Fruit fly (Drosophila melanogaster) whole organism, embryonic: ENCODE data around the gene frtz.

Source experiments
- CG10267 ChIP-seq: fragments of 200-800 bp; sonication (Bioruptor generic); optimal IDR thresholded peaks from 2 replicates; lab custom pipeline; 2018; ENCODE audit warnings: missing biosample characterization, mild to moderate bottlenecking, missing genetic modification characterization, moderate library complexity
- CG11398 ChIP-seq: fragments of 200-800 bp; sonication (Bioruptor generic); optimal IDR thresholded peaks from 2 replicates; lab custom pipeline; 2016; ENCODE audit warnings: missing biosample characterization, missing genetic modification characterization
- CG11560 ChIP-seq: fragments of 200-800 bp; sonication (Bioruptor generic); IDR thresholded peaks from 3 replicates; pipeline ENCODE4 v1.3.6; 2022; ENCODE audit warnings: missing biosample characterization, missing genetic modification characterization
- CG13123 ChIP-seq: fragments of 200-800 bp; sonication (Bioruptor generic); optimal IDR thresholded peaks from 2 replicates; lab custom pipeline; 2016; ENCODE audit warnings: missing biosample characterization, missing genetic modification characterization
- CG14667 ChIP-seq: fragments of 200-800 bp; sonication (Bioruptor generic); IDR thresholded peaks from 2 replicates; pipeline ENCODE4 v1.3.6; 2022; ENCODE audit warnings: missing biosample characterization, missing genetic modification characterization
- CG1602 ChIP-seq: fragments of 200-800 bp; sonication (Bioruptor generic); optimal IDR thresholded peaks from 3 replicates; lab custom pipeline; 2016; ENCODE audit warnings: missing biosample characterization, missing genetic modification characterization
- CG17328 ChIP-seq: fragments of 200-800 bp; sonication (Bioruptor generic); IDR thresholded peaks from 2 replicates; pipeline ENCODE4 v1.3.6; 2022; ENCODE audit warnings: missing biosample characterization, missing genetic modification characterization
- CG31365 ChIP-seq: fragments of 200-800 bp; sonication (Bioruptor generic); optimal IDR thresholded peaks from 2 replicates; lab custom pipeline; 2018; ENCODE audit warnings: missing biosample characterization, mild to moderate bottlenecking, missing genetic modification characterization
- CG4360 ChIP-seq: fragments of 200-800 bp; sonication (Bioruptor generic); IDR thresholded peaks from 2 replicates; pipeline ENCODE4 v1.3.6; 2022; ENCODE audit warnings: missing biosample characterization, missing genetic modification characterization
- CG4404 ChIP-seq: fragments of 200-800 bp; sonication (Bioruptor generic); IDR thresholded peaks from 2 replicates; pipeline ENCODE4 v1.3.6; 2022; ENCODE audit warnings: missing biosample characterization, missing genetic modification characterization
- CG4820 ChIP-seq: fragments of 200-800 bp; sonication (Bioruptor generic); optimal IDR thresholded peaks from 3 replicates; lab custom pipeline; 2016; ENCODE audit warnings: missing biosample characterization, missing genetic modification characterization
- CG6765 ChIP-seq: fragments of 200-800 bp; sonication (Bioruptor generic); optimal IDR thresholded peaks from 3 replicates; lab custom pipeline; 2017; ENCODE audit warnings: missing biosample characterization, mild to moderate bottlenecking, missing genetic modification characterization
- CG7556 ChIP-seq: fragments of 200-800 bp; sonication (Bioruptor generic); optimal IDR thresholded peaks from 2 replicates; lab custom pipeline; 2017; ENCODE audit warnings: missing biosample characterization, mild to moderate bottlenecking, missing genetic modification characterization
- CG8388 ChIP-seq: fragments of 200-800 bp; sonication (Bioruptor generic); optimal IDR thresholded peaks from 2 replicates; lab custom pipeline; 2019; ENCODE audit warnings: missing biosample characterization, mild to moderate bottlenecking, missing genetic modification characterization, moderate library complexity
- Chrac-16 ChIP-seq: fragments of 200-800 bp; sonication (Bioruptor generic); optimal IDR thresholded peaks from 3 replicates; lab custom pipeline; 2016; ENCODE audit warnings: missing biosample characterization, missing genetic modification characterization
- D19B ChIP-seq: fragments of 200-800 bp; sonication (Bioruptor generic); optimal IDR thresholded peaks from 2 replicates; lab custom pipeline; 2017; ENCODE audit warnings: missing biosample characterization, mild to moderate bottlenecking, missing genetic modification characterization
- Dad ChIP-seq: fragments of 200-800 bp; sonication (Bioruptor generic); optimal IDR thresholded peaks from 3 replicates; lab custom pipeline; 2016; ENCODE audit warnings: missing biosample characterization, missing genetic modification characterization
- Dip3 ChIP-seq: fragments of 200-800 bp; sonication (Bioruptor generic); optimal IDR thresholded peaks from 3 replicates; lab custom pipeline; 2016; ENCODE audit warnings: missing biosample characterization, missing genetic modification characterization
- Ets97D ChIP-seq: fragments of 200-800 bp; sonication (Bioruptor generic); optimal IDR thresholded peaks from 3 replicates; lab custom pipeline; 2016; ENCODE audit warnings: missing biosample characterization, missing genetic modification characterization
- Fer1 ChIP-seq: fragments of 200-800 bp; sonication (Bioruptor generic); optimal IDR thresholded peaks from 2 replicates; lab custom pipeline; 2017; ENCODE audit warnings: missing biosample characterization, mild to moderate bottlenecking, missing genetic modification characterization
- HLH4C ChIP-seq: fragments of 200-800 bp; sonication (Bioruptor generic); IDR thresholded peaks from 3 replicates; pipeline ENCODE4 v1.3.6; 2022; ENCODE audit warnings: missing biosample characterization, missing genetic modification characterization; ENCODE audit not compliant: partially characterized antibody
- Lim3 ChIP-seq: fragments of 200-800 bp; sonication (Bioruptor generic); IDR thresholded peaks from 2 replicates; pipeline ENCODE4 v1.3.6; 2022; ENCODE audit warnings: missing biosample characterization, missing genetic modification characterization
- Meics ChIP-seq: fragments of 200-800 bp; sonication (Bioruptor generic); optimal IDR thresholded peaks from 2 replicates; lab custom pipeline; 2017; ENCODE audit warnings: missing biosample characterization, mild to moderate bottlenecking, missing genetic modification characterization
- Oli ChIP-seq: fragments of 200-800 bp; sonication (Bioruptor generic); optimal IDR thresholded peaks from 2 replicates; lab custom pipeline; 2018; ENCODE audit warnings: missing biosample characterization, mild to moderate bottlenecking, missing genetic modification characterization, moderate library complexity
- Sin3A ChIP-seq: fragments of >200 bp; optimal IDR thresholded peaks from 2 replicates; lab custom pipeline; 2018
- Taf1 ChIP-seq: fragments of 200-800 bp; sonication (Bioruptor generic); IDR thresholded peaks from 2 replicates; pipeline ENCODE4 v1.3.6; 2022; ENCODE audit warnings: missing biosample characterization, missing genetic modification characterization
- Trl ChIP-seq, 3 experiments: fragments of >200 bp in 2 of 3; fragments of 200-800 bp in 1 of 3; sonication (Bioruptor generic) in 1 of 3; optimal IDR thresholded peaks; 2 replicates in 1 of 3; 3 replicates in 2 of 3; lab custom pipeline; 2016 to 2017; ENCODE audit warnings: missing biosample characterization in 1 of 3, missing genetic modification characterization in 1 of 3
- ap ChIP-seq: fragments of 200-800 bp; sonication (Bioruptor generic); IDR thresholded peaks from 2 replicates; pipeline ENCODE4 v1.3.6; 2022; ENCODE audit warnings: missing biosample characterization, missing genetic modification characterization
- bab2 ChIP-seq: fragments of 200-800 bp; sonication (Bioruptor generic); optimal IDR thresholded peaks from 2 replicates; lab custom pipeline; 2016; ENCODE audit warnings: missing biosample characterization, missing genetic modification characterization
- bcd ChIP-seq: fragments of 200-800 bp; sonication (Bioruptor generic); optimal IDR thresholded peaks from 2 replicates; lab custom pipeline; 2017; ENCODE audit warnings: missing biosample characterization, mild to moderate bottlenecking, missing genetic modification characterization
- btn ChIP-seq: fragments of 200-800 bp; sonication (Bioruptor generic); optimal IDR thresholded peaks from 2 replicates; lab custom pipeline; 2016; ENCODE audit warnings: missing biosample characterization, missing genetic modification characterization
- caup ChIP-seq: fragments of 200-800 bp; sonication (Bioruptor generic); optimal IDR thresholded peaks from 3 replicates; lab custom pipeline; 2017; ENCODE audit warnings: missing biosample characterization, mild to moderate bottlenecking, missing genetic modification characterization, moderate library complexity; ENCODE audit not compliant: severe bottlenecking
- cg ChIP-seq: fragments of 200-800 bp; sonication (Bioruptor generic); optimal IDR thresholded peaks from 3 replicates; lab custom pipeline; 2019; ENCODE audit warnings: missing biosample characterization, mild to moderate bottlenecking, missing genetic modification characterization, moderate library complexity
- chif ChIP-seq, 2 experiments: fragments of 200-800 bp; sonication (Bioruptor generic); optimal IDR thresholded peaks; 3 replicates each; lab custom pipeline; 2016; ENCODE audit warnings: missing biosample characterization in 2 of 2, missing genetic modification characterization in 2 of 2
- crol ChIP-seq: fragments of 200-800 bp; sonication (Bioruptor generic); IDR thresholded peaks from 2 replicates; pipeline ENCODE4 v1.3.6; 2022; ENCODE audit warnings: missing biosample characterization, missing genetic modification characterization
- danr ChIP-seq: fragments of 200-800 bp; sonication (Bioruptor generic); IDR thresholded peaks from 2 replicates; pipeline ENCODE4 v1.3.6; 2022; ENCODE audit warnings: missing biosample characterization, missing genetic modification characterization
- fd102C ChIP-seq: fragments of 200-800 bp; sonication (Bioruptor generic); optimal IDR thresholded peaks from 2 replicates; lab custom pipeline; 2018; ENCODE audit warnings: missing biosample characterization, mild to moderate bottlenecking, missing genetic modification characterization, moderate library complexity
- fd3F ChIP-seq: fragments of 200-800 bp; sonication (Bioruptor generic); optimal IDR thresholded peaks from 2 replicates; lab custom pipeline; 2018; ENCODE audit warnings: missing biosample characterization, mild to moderate bottlenecking, missing genetic modification characterization, moderate library complexity
- gem ChIP-seq: fragments of 200-800 bp; sonication (Bioruptor generic); optimal IDR thresholded peaks from 2 replicates; lab custom pipeline; 2019; ENCODE audit warnings: missing biosample characterization, mild to moderate bottlenecking, missing genetic modification characterization, moderate library complexity
- hbn ChIP-seq: fragments of 200-800 bp; sonication (Bioruptor generic); IDR thresholded peaks from 2 replicates; pipeline ENCODE4 v1.3.6; 2022; ENCODE audit warnings: missing biosample characterization, missing genetic modification characterization; ENCODE audit not compliant: partially characterized antibody
- knrl ChIP-seq: fragments of 200-800 bp; sonication (Bioruptor generic); IDR thresholded peaks from 3 replicates; pipeline ENCODE4 v1.3.6; 2022; ENCODE audit warnings: missing biosample characterization, missing genetic modification characterization; ENCODE audit not compliant: partially characterized antibody
- mld ChIP-seq: fragments of 200-800 bp; sonication (Bioruptor generic); IDR thresholded peaks from 3 replicates; pipeline ENCODE4 v1.3.6; 2022; ENCODE audit warnings: missing biosample characterization, missing genetic modification characterization; ENCODE audit not compliant: partially characterized antibody
- pho ChIP-seq: fragments of 200-800 bp; sonication (Bioruptor generic); optimal IDR thresholded peaks from 2 replicates; lab custom pipeline; 2016; ENCODE audit warnings: missing biosample characterization, missing genetic modification characterization
- psq ChIP-seq: fragments of 200-800 bp; sonication (Bioruptor generic); optimal IDR thresholded peaks from 2 replicates; lab custom pipeline; 2017; ENCODE audit warnings: missing biosample characterization, missing genetic modification characterization
- sc ChIP-seq, 3 experiments: fragments of >200 bp in 2 of 3; fragments of 200-800 bp in 1 of 3; sonication (Bioruptor generic) in 1 of 3; optimal IDR thresholded peaks; 2 replicates in 2 of 3; 3 replicates in 1 of 3; lab custom pipeline; 2017; ENCODE audit warnings: mild to moderate bottlenecking in 1 of 3, missing biosample characterization in 1 of 3, missing genetic modification characterization in 1 of 3, missing genetic modification reagents in 1 of 3
- sr ChIP-seq: fragments of 200-800 bp; sonication (Bioruptor generic); IDR thresholded peaks from 3 replicates; pipeline ENCODE4 v1.3.6; 2022; ENCODE audit warnings: missing biosample characterization, missing genetic modification characterization
- stwl ChIP-seq: fragments of 200-800 bp; sonication (Bioruptor generic); optimal IDR thresholded peaks from 3 replicates; lab custom pipeline; 2018; ENCODE audit warnings: missing biosample characterization, mild to moderate bottlenecking, missing genetic modification characterization, moderate library complexity
- tap ChIP-seq: fragments of 200-800 bp; optimal IDR thresholded peaks from 3 replicates; lab custom pipeline; 2019; ENCODE audit warnings: missing biosample characterization, mild to moderate bottlenecking, missing genetic modification characterization, moderate library complexity
- tgo ChIP-seq: fragments of 200-800 bp; sonication (Bioruptor generic); IDR thresholded peaks from 3 replicates; pipeline ENCODE4 v1.3.6; 2022; ENCODE audit warnings: missing biosample characterization, missing genetic modification characterization
- tio ChIP-seq: fragments of 200-800 bp; sonication (Bioruptor generic); optimal IDR thresholded peaks from 2 replicates; lab custom pipeline; 2017; ENCODE audit warnings: missing biosample characterization, missing genetic modification characterization, inconsistent platforms
- vvl ChIP-seq: fragments of 200-800 bp; sonication (Bioruptor generic); IDR thresholded peaks from 2 replicates; pipeline ENCODE4 v1.3.6; 2022; ENCODE audit warnings: missing biosample characterization, missing genetic modification characterization

Gene frtz

DNA sequence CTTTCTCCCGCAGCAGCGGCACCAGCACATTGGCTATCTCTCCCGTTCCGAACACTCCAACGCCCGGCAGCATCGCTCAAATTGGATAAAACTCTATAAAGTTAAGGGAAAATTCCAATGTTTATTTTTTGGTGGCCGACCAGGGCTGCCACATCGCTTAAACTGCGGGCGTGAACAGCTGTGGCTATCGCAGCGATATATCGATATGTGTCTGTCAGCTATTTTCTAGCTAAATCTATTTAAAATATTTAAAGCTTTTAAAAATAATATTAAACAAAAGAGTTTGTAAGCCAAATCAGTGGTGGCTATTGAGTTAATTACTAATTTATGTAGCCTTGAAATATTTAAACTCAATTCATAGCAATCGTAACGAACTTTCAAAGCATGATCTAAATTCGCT lies 36.3 kb upstream of the frtz start, which contains the start of the genes CG17712 and CG17648 (continued):
- TF ChIP-seq CG11398 (no peak), CG4360 (no peak), Trl (optimal IDR thresholded peaks at IDR 0.05; lab: Kevin White, UChicago) (no peak), Trl (GFP tag; optimal IDR thresholded peaks at IDR 0.05; lab: Kevin White, UChicago) (no peak), tio (GFP tag; lab: Kevin White, UChicago) (no peak), btn (GFP tag; lab: Kevin White, UChicago) (no peak), Sin3A (peak; percentile 17), Lim3 (no peak), cg (no peak), gem (tag; lab: Kevin White, UChicago) (no peak), sr (GFP tag; lab: Robert Waterston, UW) (no peak), fd3F (GFP tag; lab: Kevin White, UChicago) (no peak), CG17328 (0 out of 2 replicates have a peak, but pooled peaks have one; percentile 17), stwl (tag; lab: Kevin White, UChicago) (peak; percentile 86), Fer1 (no peak), sc (optimal IDR thresholded peaks at IDR 0.05; lab: Kevin White, UChicago) (no peak), sc (GFP tag; optimal IDR thresholded peaks at IDR 0.05; lab: Kevin White, UChicago) (no peak), caup (GFP tag; lab: Kevin White, UChicago) (no peak), CG7556 (GFP tag; lab: Kevin White, UChicago) (no peak), bab2 (GFP tag; lab: Kevin White, UChicago) (no peak), tap (tag; lab: Kevin White, UChicago) (no peak), CG6765 (GFP tag; lab: Kevin White, UChicago) (no peak), Meics (GFP tag; lab: Kevin White, UChicago) (no peak), ap (GFP tag; lab: Robert Waterston, UW) (no peak), fd102C (GFP tag; lab: Kevin White, UChicago) (no peak), CG31365 (tag; lab: Kevin White, UChicago) (no peak), vvl (0 out of 2 replicates have a peak, but pooled peaks have one; percentile 16), Chrac-16 (no peak), mld (GFP tag; lab: Robert Waterston, UW) (peak; percentile 60; the same call in 1 of the 3 replicates), D19B (GFP tag; lab: Kevin White, UChicago) (no peak), Dip3 (no peak), hbn (GFP tag; lab: Robert Waterston, UW) (peak; percentile 80), Oli (tag; lab: Kevin White, UChicago) (no peak), CG11560 (tag; lab: Robert Waterston, UW) (no peak), CG10267 (tag; lab: Kevin White, UChicago) (peak; percentile 2), HLH4C (GFP tag; lab: Robert Waterston, UW) (peak; percentile 74), CG14667 (GFP tag; lab: Robert Waterston, UW) (no peak), Taf1 (GFP tag; lab: Robert Waterston, UW) (no peak), psq (GFP tag; lab: Kevin White, UChicago) (no peak), bcd (GFP tag; lab: Kevin White, UChicago) (no peak), pho (no peak), tgo (no peak), Dad (GFP tag; lab: Kevin White, UChicago) (no peak), chif (GFP tag; optimal IDR thresholded peaks at IDR 0.05; lab: Kevin White, UChicago) (no peak), CG4404 (GFP tag; lab: Robert Waterston, UW) (no peak), knrl (peak; percentile 85), CG1602 (GFP tag; lab: Kevin White, UChicago) (no peak), CG8388 (GFP tag; lab: Kevin White, UChicago) (no peak), CG4820 (GFP tag; lab: Kevin White, UChicago) (no peak), crol (no peak), CG13123 (no peak), Ets97D (GFP tag; lab: Kevin White, UChicago) (peak; percentile 27), danr (GFP tag; lab: Robert Waterston, UW) (no peak)
